Worm (Caenorhabditis elegans): ENCODE measurements around the gene dmd-7.

ce11 chrV:6291301-6291700, 44.6 kb downstream of the dmd-7 start:
- TF ChIP-seq tbx-8 (GFP tag; optimal IDR thresholded peaks at IDR 0.05) (no peak), ceh-43 (GFP tag; optimal IDR thresholded peaks at IDR 0.05) (no peak), unc-39 (tag; optimal IDR thresholded peaks at IDR 0.05) (no peak), lin-13 (tag; optimal IDR thresholded peaks at IDR 0.05) (no peak)
